Worm (Caenorhabditis elegans): ENCODE data around the gene ZC513.2.

The ZC513.2 gene

DNA sequence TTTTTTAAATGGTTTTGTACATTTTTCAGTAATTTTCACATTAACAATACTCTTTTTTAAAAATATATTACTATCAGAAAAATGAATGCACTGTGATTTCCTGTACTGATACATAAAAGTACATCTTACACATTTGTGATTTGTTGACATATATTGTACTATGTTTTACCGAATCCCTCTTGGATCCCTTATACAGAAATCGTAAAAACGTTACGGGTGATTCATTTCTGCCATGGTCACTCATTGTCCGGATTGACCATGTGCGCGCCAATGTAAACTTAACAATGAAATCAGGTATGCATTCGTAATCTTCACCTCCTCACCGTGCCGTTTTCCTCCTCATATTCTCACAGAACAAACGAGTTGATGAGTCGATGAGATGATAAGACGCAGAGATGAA is at the start of gene ZC513.2:
Gene ZC513.2, plus strand, starts transcription at position 301 of the 400 bp plus-strand sequence.
- peak; percentile 11 for TF ChIP-seq jun-1 (tag; optimal IDR thresholded peaks at IDR 0.05)
- peak; percentile 28 for TF ChIP-seq aha-1 (tag)
- no peak for TF ChIP-seq ceh-20 (GFP tag; IDR thresholded peaks at IDR 0.05)

DNA sequence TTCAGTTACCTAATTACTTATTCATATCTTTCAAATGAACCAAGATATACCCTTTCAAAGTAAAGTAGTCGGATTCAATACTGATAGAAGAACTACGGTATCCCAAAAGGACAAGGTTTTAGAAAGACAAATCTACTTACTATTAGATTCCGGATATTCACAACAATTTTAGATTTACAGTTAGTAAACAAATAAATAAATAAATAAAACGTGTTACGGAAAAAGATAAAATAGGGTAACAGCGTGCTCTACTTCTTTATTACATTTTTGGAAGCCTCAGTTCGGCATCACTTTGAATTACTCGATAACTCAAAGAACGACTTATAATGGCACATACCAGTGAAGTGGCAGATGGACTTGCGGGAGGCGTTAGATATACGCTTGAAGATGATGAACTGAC is 49.2 kb upstream of the ZC513.2 start, which contains the start of gene Y97E10AR.8:
Gene Y97E10AR.8, plus strand, starts transcription at position 301 of the 400 bp plus-strand sequence.
- no peak for TF ChIP-seq mxl-2 (GFP tag; conservative IDR thresholded peaks at IDR 0.05)
- TF ChIP-seq tag-97 (GFP tag; IDR thresholded peaks at IDR 0.05): no peak
- no peak for TF ChIP-seq nhr-11 (tag; optimal IDR thresholded peaks at IDR 0.05)
- no peak for TF ChIP-seq T20F7.1 (GFP tag; optimal IDR thresholded peaks at IDR 0.05)
- TF ChIP-seq Y48G9A.11 (GFP tag; IDR thresholded peaks at IDR 0.05): no peak
- no peak for TF ChIP-seq nhr-48 (tag; optimal IDR thresholded peaks at IDR 0.05)
- no peak for TF ChIP-seq unc-62 (GFP tag; optimal IDR thresholded peaks at IDR 0.05 in 1 of 2)
- TF ChIP-seq unc-62 (tag; optimal IDR thresholded peaks at IDR 0.05): no peak
- TF ChIP-seq aly-2 (tag; optimal IDR thresholded peaks at IDR 0.05): no peak

DNA sequence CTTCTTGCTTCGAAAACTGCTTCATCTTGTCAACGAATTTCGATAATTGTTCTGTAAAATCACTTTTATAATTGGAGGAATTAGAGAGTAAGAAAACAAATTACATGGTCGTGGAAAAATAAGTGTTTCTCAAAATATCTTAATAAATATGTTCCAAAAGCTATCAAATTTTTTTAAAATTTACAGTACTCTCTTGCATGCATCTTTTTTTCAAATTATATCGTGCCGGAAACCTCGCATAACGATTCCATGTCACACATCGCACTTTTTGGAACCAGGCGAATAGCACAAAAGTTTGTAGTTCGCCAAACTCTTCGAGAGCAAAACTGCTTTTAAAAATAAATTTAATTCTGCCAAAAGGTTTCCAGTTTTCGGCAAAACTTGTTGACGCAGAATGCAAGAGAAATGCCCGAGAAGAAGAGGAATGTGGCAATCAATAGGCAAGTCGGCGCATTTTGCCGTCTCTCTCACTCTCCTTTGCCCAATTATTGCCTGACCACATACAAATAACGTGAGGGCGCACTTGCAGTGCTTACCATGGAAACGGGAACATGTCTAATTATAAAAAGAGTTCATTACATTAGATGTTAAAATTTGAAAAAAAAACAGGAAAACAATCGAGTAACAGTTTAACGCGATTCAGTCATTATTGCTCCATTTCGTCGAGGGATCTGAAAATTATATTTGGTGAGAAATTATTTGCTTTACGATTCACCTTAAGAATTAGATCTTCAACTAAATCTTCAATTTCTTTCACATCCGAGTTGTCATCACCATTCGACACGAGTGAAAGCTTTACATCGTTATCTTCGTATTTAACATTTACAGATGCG is 46.6 kb upstream of the ZC513.2 start, which contains the start of gene Y97E10AR.3:
Gene Y97E10AR.3, minus strand, starts transcription at position 51 of the 833 bp plus-strand sequence.
- TF ChIP-seq lin-1 (GFP tag; IDR thresholded peaks at IDR 0.05) (no peak), unc-62 (GFP tag; optimal IDR thresholded peaks at IDR 0.05 in 1 of 2) (peak in 1 of 2 experiments; percentile 95), unc-62 (tag; optimal IDR thresholded peaks at IDR 0.05) (no peak), aha-1 (tag) (peak; percentile 95), dpl-1 (GFP tag; optimal IDR thresholded peaks at IDR 0.05) (no peak)

DNA sequence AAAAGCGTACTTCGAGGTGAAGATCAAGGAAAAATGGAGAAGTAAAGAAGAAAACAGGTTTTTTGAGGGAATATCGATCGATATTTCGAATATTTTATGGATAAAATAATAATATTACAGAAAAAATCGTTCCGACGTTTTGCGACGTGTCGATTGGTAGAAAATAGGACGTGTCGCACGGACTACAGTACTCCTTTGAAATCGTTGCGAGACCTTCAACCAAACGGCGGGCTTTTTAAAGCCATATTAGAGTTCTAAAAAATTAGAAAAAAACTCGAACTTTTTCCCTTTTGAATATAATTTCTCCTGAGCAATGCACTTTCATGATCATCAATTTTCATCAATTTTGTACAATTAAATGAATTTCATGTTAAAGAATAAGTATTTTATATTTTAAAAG is 44.1 kb upstream of the ZC513.2 start, which contains the start of gene Y97E10AR.4:
Gene Y97E10AR.4, minus strand, starts transcription at position 131 of the 400 bp plus-strand sequence.
- TF ChIP-seq nhr-42 (GFP tag; IDR thresholded peaks at IDR 0.05): no peak
- no peak for TF ChIP-seq gei-8 (GFP tag; optimal IDR thresholded peaks at IDR 0.05)
- no peak for TF ChIP-seq lsy-2 (tag; optimal IDR thresholded peaks at IDR 0.05)
- TF ChIP-seq ceh-44 (GFP tag; IDR thresholded peaks at IDR 0.05): no peak
- no peak for TF ChIP-seq Y105C5A.15 (GFP tag; IDR thresholded peaks at IDR 0.05)
- peak; percentile 7 for TF ChIP-seq mes-2 (tag; optimal IDR thresholded peaks at IDR 0.05; ENCODE audit: poor library complexity, severe bottlenecking)
- TF ChIP-seq mep-1 (tag; optimal IDR thresholded peaks at IDR 0.05): peak; percentile 26
- TF ChIP-seq zag-1 (tag; optimal IDR thresholded peaks at IDR 0.05): no peak
- TF ChIP-seq arid-1 (GFP tag; conservative IDR thresholded peaks at IDR 0.05): no peak

DNA sequence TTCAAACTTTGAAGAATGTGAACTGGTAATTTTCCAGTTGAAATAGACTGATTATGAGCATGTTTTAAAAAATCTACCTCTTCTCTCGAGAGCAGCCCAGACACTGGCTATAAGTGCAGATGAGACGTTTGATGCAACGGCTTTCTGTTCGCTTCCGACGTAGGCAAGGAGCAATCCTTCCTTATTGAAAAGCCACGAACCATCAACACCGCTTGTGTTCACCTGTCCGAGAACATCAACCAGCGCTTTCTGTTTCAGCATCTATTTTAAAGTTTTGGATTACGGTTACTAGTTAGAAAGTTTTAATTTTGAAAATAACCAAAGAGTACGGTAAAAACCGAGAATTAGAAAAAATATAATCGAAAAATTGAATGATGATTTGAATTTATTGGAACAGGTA is 43.4 kb upstream of the ZC513.2 start, which contains the start of gene lmtr-2:
Gene lmtr-2, minus strand, starts transcription at position 261 of the 400 bp plus-strand sequence.
- peak; percentile 74 for TF ChIP-seq ama-1 (optimal IDR thresholded peaks at IDR 0.05)
- no peak for TF ChIP-seq gei-8 (GFP tag; optimal IDR thresholded peaks at IDR 0.05)
- no peak for TF ChIP-seq daf-16 (GFP tag; optimal IDR thresholded peaks at IDR 0.05)
- TF ChIP-seq daf-16 (tag; optimal IDR thresholded peaks at IDR 0.05): peak; percentile 29
- no peak for TF ChIP-seq F26F4.8 (GFP tag; conservative IDR thresholded peaks at IDR 0.05)
- TF ChIP-seq F37D6.2 (tag; optimal IDR thresholded peaks at IDR 0.05): no peak
- no peak for TF ChIP-seq madf-9 (GFP tag; conservative IDR thresholded peaks at IDR 0.05)
- TF ChIP-seq F49E8.2 (tag; optimal IDR thresholded peaks at IDR 0.05; ENCODE audit: borderline replicate concordance): no peak
- TF ChIP-seq daf-8 (GFP tag; IDR thresholded peaks at IDR 0.05): no peak
- no peak for TF ChIP-seq F44E2.7 (GFP tag; IDR thresholded peaks at IDR 0.05)
- TF ChIP-seq unc-130 (GFP tag; optimal IDR thresholded peaks at IDR 0.05): no peak
- TF ChIP-seq arid-1 (GFP tag; conservative IDR thresholded peaks at IDR 0.05): no peak
- TF ChIP-seq aha-1 (tag): peak; percentile 88
- no peak for TF ChIP-seq ceh-82 (tag; optimal IDR thresholded peaks at IDR 0.05)
- TF ChIP-seq Y48G9A.11 (GFP tag; IDR thresholded peaks at IDR 0.05): no peak

Measured in whole organism, L4 larva.